Fruit fly (Drosophila melanogaster) whole organism, pupa: ENCODE data around the gene CG13101.

Source experiments
- CG10348 ChIP-seq: fragments of 200-800 bp; sonication (Bioruptor generic); IDR thresholded peaks from 2 replicates; pipeline ENCODE4 v1.3.6; 2022; ENCODE audit warnings: missing biosample characterization, missing genetic modification characterization
- CG12605 ChIP-seq: fragments of 200-800 bp; sonication (Bioruptor generic); IDR thresholded peaks from 2 replicates; pipeline ENCODE4 v1.3.6; 2022; ENCODE audit warnings: missing biosample characterization, missing genetic modification characterization
- CG13204 ChIP-seq: fragments of 200-800 bp; sonication (Bioruptor generic); optimal IDR thresholded peaks from 2 replicates; lab custom pipeline; 2018; ENCODE audit warnings: missing biosample characterization, mild to moderate bottlenecking, missing genetic modification characterization, moderate library complexity
- CG15710 ChIP-seq: fragments of 200-800 bp; sonication (Bioruptor generic); optimal IDR thresholded peaks from 2 replicates; lab custom pipeline; 2018; ENCODE audit warnings: missing biosample characterization, mild to moderate bottlenecking, missing genetic modification characterization, moderate library complexity
- CG17806 ChIP-seq: fragments of 200-800 bp; sonication (Bioruptor generic); optimal IDR thresholded peaks from 2 replicates; lab custom pipeline; 2018; ENCODE audit warnings: missing biosample characterization, mild to moderate bottlenecking, missing genetic modification characterization, moderate library complexity
- CG4496 ChIP-seq: fragments of 200-800 bp; sonication (Bioruptor generic); IDR thresholded peaks from 3 replicates; pipeline ENCODE4 v1.3.6; 2022; ENCODE audit warnings: missing biosample characterization, missing genetic modification characterization
- CG8159 ChIP-seq: fragments of 200-800 bp; sonication (Bioruptor generic); optimal IDR thresholded peaks from 3 replicates; lab custom pipeline; 2018; ENCODE audit warnings: missing biosample characterization, mild to moderate bottlenecking, missing genetic modification characterization, moderate library complexity
- CG8301 ChIP-seq: fragments of 200-800 bp; sonication (Bioruptor generic); optimal IDR thresholded peaks from 2 replicates; lab custom pipeline; 2018; ENCODE audit warnings: missing biosample characterization, mild to moderate bottlenecking, missing genetic modification characterization
- EcR ChIP-seq: fragments of 200-800 bp; sonication (Bioruptor generic); optimal IDR thresholded peaks from 3 replicates; lab custom pipeline; 2019; ENCODE audit warnings: missing biosample characterization, missing genetic modification characterization, mild to moderate bottlenecking, moderate library complexity, missing genetic modification reagents
- Pif1A ChIP-seq: fragments of 200-800 bp; sonication (Bioruptor generic); optimal IDR thresholded peaks from 3 replicates; lab custom pipeline; 2016; ENCODE audit warnings: missing biosample characterization, missing genetic modification characterization
- Pif1B ChIP-seq: fragments of 200-800 bp; sonication (Bioruptor generic); optimal IDR thresholded peaks from 3 replicates; lab custom pipeline; 2016; ENCODE audit warnings: missing biosample characterization, missing genetic modification characterization
- Snoo ChIP-seq: fragments of 200-800 bp; sonication (Bioruptor generic); optimal IDR thresholded peaks from 3 replicates; lab custom pipeline; 2017; ENCODE audit warnings: missing biosample characterization, mild to moderate bottlenecking, missing genetic modification characterization, inconsistent platforms
- fd96Ca ChIP-seq: fragments of 200-800 bp; sonication (Bioruptor generic); IDR thresholded peaks from 3 replicates; pipeline ENCODE4 v1.3.6; 2022; ENCODE audit warnings: missing biosample characterization, missing genetic modification characterization
- gl ChIP-seq: fragments of 200-800 bp; sonication (Bioruptor generic); optimal IDR thresholded peaks from 2 replicates; lab custom pipeline; 2018; ENCODE audit warnings: missing biosample characterization, mild to moderate bottlenecking, missing genetic modification characterization

dm6 chr2L:8962254-8962653 is 22.4 kb downstream of the CG13101 start, which contains the start of the genes CG9525 and CG32985:
- TF ChIP-seq CG15710 (tag; lab: Kevin White, UChicago) (no peak), EcR (GFP tag; lab: Kevin White, UChicago) (no peak), Snoo (no peak), CG17806 (tag; lab: Kevin White, UChicago) (no peak), CG8301 (tag; lab: Kevin White, UChicago) (no peak), CG13204 (GFP tag; lab: Kevin White, UChicago) (no peak), Pif1B (GFP tag; lab: Kevin White, UChicago) (no peak), Pif1A (GFP tag; lab: Kevin White, UChicago) (no peak), CG8159 (tag; lab: Kevin White, UChicago) (no peak), fd96Ca (no peak), CG10348 (no peak), CG4496 (no peak), gl (tag; lab: Kevin White, UChicago) (no peak), CG12605 (GFP tag; lab: Robert Waterston, UW) (no peak)
